Worm (Caenorhabditis elegans) whole organism, midembryonic: ENCODE data around the gene E02C12.11.

Experiments
- T22C8.4 ChIP-seq: fragments of 200-800 bp; sonication (Bioruptor generic); IDR thresholded peaks from 2 replicates; pipeline ENCODE4 v1.3.6; 2022; ENCODE audit warnings: missing genetic modification characterization, missing compliant biosample characterization
- cog-1 ChIP-seq: sonication (generic microtip); optimal IDR thresholded peaks from 2 replicates; lab custom pipeline; 2016; ENCODE audit warnings: missing genetic modification characterization, missing compliant biosample characterization
- flt-1 ChIP-seq: fragments of 200-800 bp; sonication (Bioruptor generic); IDR thresholded peaks from 2 replicates; pipeline ENCODE4 v1.3.6; 2022; ENCODE audit warnings: missing genetic modification characterization, missing compliant biosample characterization
- klf-2 ChIP-seq: fragments of 200-800 bp; sonication (Bioruptor generic); conservative IDR thresholded peaks from 2 replicates; pipeline ENCODE4 v1.3.6; 2022; ENCODE audit warnings: missing genetic modification reagents, missing genetic modification characterization, missing compliant biosample characterization
- med-1 ChIP-seq: sonication (generic microtip); optimal IDR thresholded peaks from 2 replicates; lab custom pipeline; 2017; ENCODE audit warnings: missing genetic modification characterization, mild to moderate bottlenecking, missing compliant biosample characterization, antibody characterized with exemption, missing genetic modification reagents; ENCODE audit not compliant: insufficient read depth
- ref-1 ChIP-seq: fragments of 200-800 bp; sonication (Bioruptor generic); conservative IDR thresholded peaks from 2 replicates; pipeline ENCODE4 v1.3.6; 2022; ENCODE audit warnings: missing genetic modification reagents, missing genetic modification characterization, missing compliant biosample characterization
- tab-1 ChIP-seq: fragments of 200-800 bp; sonication (Bioruptor generic); IDR thresholded peaks from 2 replicates; pipeline ENCODE4 v1.3.6; 2022; ENCODE audit warnings: missing genetic modification characterization, missing compliant biosample characterization
- ztf-23 ChIP-seq: fragments of 200-800 bp; sonication (Bioruptor generic); IDR thresholded peaks from 2 replicates; pipeline ENCODE4 v1.3.6; 2022; ENCODE audit warnings: missing genetic modification reagents, missing genetic modification characterization, missing compliant biosample characterization
- ztf-29 ChIP-seq: fragments of 200-800 bp; sonication (Bioruptor generic); IDR thresholded peaks from 2 replicates; pipeline ENCODE4 v1.3.6; 2022; ENCODE audit warnings: missing genetic modification reagents, missing genetic modification characterization, missing compliant biosample characterization

- no peak for TF ChIP-seq tab-1 (GFP tag; lab: Robert Waterston, UW)
- TF ChIP-seq klf-2 (GFP tag; lab: Robert Waterston, UW) = no peak
- no peak for TF ChIP-seq ref-1
- TF ChIP-seq flt-1 (GFP tag; lab: Robert Waterston, UW) = no peak
- no peak for TF ChIP-seq cog-1 (tag; lab: Kevin White, UChicago)
- TF ChIP-seq ztf-29 (GFP tag; lab: Robert Waterston, UW) = no peak
- TF ChIP-seq med-1 (GFP tag; lab: Kevin White, UChicago) = no peak
- TF ChIP-seq T22C8.4 (GFP tag; lab: Robert Waterston, UW) = no peak
- TF ChIP-seq ztf-23 (GFP tag; lab: Robert Waterston, UW) = no peak
Observed at ce11 chrV:9408869-9409268, 29.2 kb upstream of the E02C12.11 start.
